Fruit fly (Drosophila melanogaster) whole organism, embryonic: Measurements from ENCODE around the gene CG3165.

ENCODE experiments used
- Abd-B ChIP-seq: fragments of 200-800 bp; sonication (Bioruptor generic); optimal IDR thresholded peaks from 2 replicates; lab custom pipeline; 2018; ENCODE audit warnings: missing biosample characterization, mild to moderate bottlenecking, missing genetic modification characterization, moderate library complexity
- B-H2 ChIP-seq: fragments of 200-800 bp; sonication (Bioruptor generic); optimal IDR thresholded peaks from 2 replicates; lab custom pipeline; 2018; ENCODE audit warnings: missing biosample characterization, mild to moderate bottlenecking, missing genetic modification characterization
- Bteb2 ChIP-seq: fragments of 200-800 bp; sonication (Bioruptor generic); optimal IDR thresholded peaks from 2 replicates; lab custom pipeline; 2016; ENCODE audit warnings: missing biosample characterization, missing genetic modification characterization
- CG14965 ChIP-seq: fragments of 200-800 bp; sonication (Bioruptor generic); optimal IDR thresholded peaks from 2 replicates; lab custom pipeline; 2016; ENCODE audit warnings: missing biosample characterization, missing genetic modification characterization, borderline replicate concordance
- CG15073 ChIP-seq: fragments of 200-800 bp; sonication (Bioruptor generic); optimal IDR thresholded peaks from 2 replicates; lab custom pipeline; 2016; ENCODE audit warnings: missing biosample characterization, missing genetic modification characterization
- CG17612 ChIP-seq: fragments of 200-800 bp; sonication (Bioruptor generic); IDR thresholded peaks from 2 replicates; pipeline ENCODE4 v1.3.6; 2022; ENCODE audit warnings: missing biosample characterization, missing genetic modification characterization
- CG2889 ChIP-seq: fragments of 200-800 bp; sonication (Bioruptor generic); IDR thresholded peaks from 3 replicates; pipeline ENCODE4 v1.3.6; 2022; ENCODE audit warnings: missing biosample characterization, missing genetic modification characterization
- CG3163 ChIP-seq: fragments of 200-800 bp; sonication (Bioruptor generic); optimal IDR thresholded peaks from 3 replicates; lab custom pipeline; 2016; ENCODE audit warnings: missing biosample characterization, missing genetic modification characterization
- CG3838 ChIP-seq: fragments of 200-800 bp; sonication (Bioruptor generic); optimal IDR thresholded peaks from 3 replicates; lab custom pipeline; 2016; ENCODE audit warnings: missing biosample characterization, missing genetic modification characterization
- CG6254 ChIP-seq: fragments of 200-800 bp; sonication (Bioruptor generic); optimal IDR thresholded peaks from 3 replicates; lab custom pipeline; 2017; ENCODE audit warnings: mild to moderate bottlenecking, missing biosample characterization, missing genetic modification reagents, missing genetic modification characterization
- CG6272 ChIP-seq: fragments of 200-800 bp; sonication (Bioruptor generic); IDR thresholded peaks from 2 replicates; pipeline ENCODE4 v1.3.6; 2022; ENCODE audit warnings: missing biosample characterization, missing genetic modification characterization
- CG7271 ChIP-seq: fragments of 200-800 bp; sonication (Bioruptor generic); optimal IDR thresholded peaks from 2 replicates; lab custom pipeline; 2018; ENCODE audit warnings: missing biosample characterization, mild to moderate bottlenecking, missing genetic modification characterization, moderate library complexity
- CG7372 ChIP-seq: fragments of 200-800 bp; sonication (Bioruptor generic); IDR thresholded peaks from 2 replicates; pipeline ENCODE4 v1.3.6; 2022; ENCODE audit warnings: missing biosample characterization, missing genetic modification characterization
- CG7987 ChIP-seq: fragments of 200-800 bp; sonication (Bioruptor generic); optimal IDR thresholded peaks from 2 replicates; lab custom pipeline; 2018; ENCODE audit warnings: missing biosample characterization, mild to moderate bottlenecking, missing genetic modification characterization, moderate library complexity
- Chrac-16 ChIP-seq: fragments of 200-800 bp; sonication (Bioruptor generic); optimal IDR thresholded peaks from 3 replicates; lab custom pipeline; 2016; ENCODE audit warnings: missing biosample characterization, missing genetic modification characterization
- CrebB ChIP-seq: fragments of 200-800 bp; sonication (Bioruptor generic); optimal IDR thresholded peaks from 3 replicates; lab custom pipeline; 2018; ENCODE audit warnings: missing biosample characterization, mild to moderate bottlenecking, missing genetic modification characterization
- Ets65A ChIP-seq: fragments of 200-800 bp; sonication (Bioruptor generic); peaks from one replicate; lab custom pipeline; 2016; ENCODE audit warnings: missing biosample characterization, missing genetic modification characterization
- Fer1 ChIP-seq: fragments of 200-800 bp; sonication (Bioruptor generic); optimal IDR thresholded peaks from 2 replicates; lab custom pipeline; 2017; ENCODE audit warnings: missing biosample characterization, mild to moderate bottlenecking, missing genetic modification characterization
- Fer2 ChIP-seq: fragments of 200-800 bp; sonication (Bioruptor generic); optimal IDR thresholded peaks from 2 replicates; lab custom pipeline; 2018; ENCODE audit warnings: missing biosample characterization, mild to moderate bottlenecking, missing genetic modification characterization, moderate library complexity
- HLH4C ChIP-seq: fragments of 200-800 bp; sonication (Bioruptor generic); IDR thresholded peaks from 3 replicates; pipeline ENCODE4 v1.3.6; 2022; ENCODE audit warnings: missing biosample characterization, missing genetic modification characterization; ENCODE audit not compliant: partially characterized antibody
- HLH54F ChIP-seq: fragments of 200-800 bp; sonication (Bioruptor generic); optimal IDR thresholded peaks from 3 replicates; lab custom pipeline; 2016; ENCODE audit warnings: missing biosample characterization, missing genetic modification characterization
- Max ChIP-seq: fragments of 200-800 bp; sonication (Bioruptor generic); optimal IDR thresholded peaks from 2 replicates; lab custom pipeline; 2016; ENCODE audit warnings: missing biosample characterization, mild to moderate bottlenecking, missing genetic modification characterization
- Optix ChIP-seq: fragments of 200-800 bp; sonication (Bioruptor generic); IDR thresholded peaks from 3 replicates; pipeline ENCODE4 v1.3.6; 2022; ENCODE audit warnings: missing biosample characterization, missing genetic modification characterization
- Ravus ChIP-seq: fragments of 200-800 bp; sonication (Bioruptor generic); IDR thresholded peaks from 2 replicates; pipeline ENCODE4 v1.3.6; 2022; ENCODE audit warnings: missing biosample characterization, missing genetic modification characterization
- Rfx ChIP-seq: fragments of 200-800 bp; sonication (Bioruptor generic); IDR thresholded peaks from 2 replicates; pipeline ENCODE4 v1.3.6; 2022; ENCODE audit warnings: missing biosample characterization, missing genetic modification characterization
- Side ChIP-seq: fragments of 200-800 bp; sonication (Bioruptor generic); optimal IDR thresholded peaks from 2 replicates; lab custom pipeline; 2016; ENCODE audit warnings: missing biosample characterization, missing genetic modification characterization
- YL-1 ChIP-seq: fragments of 200-800 bp; sonication (Bioruptor generic); optimal IDR thresholded peaks from 3 replicates; lab custom pipeline; 2017; ENCODE audit warnings: missing biosample characterization, mild to moderate bottlenecking, missing genetic modification characterization
- amos ChIP-seq: fragments of 200-800 bp; sonication (Bioruptor generic); IDR thresholded peaks from 2 replicates; pipeline ENCODE4 v1.3.6; 2022; ENCODE audit warnings: missing biosample characterization, missing genetic modification characterization; ENCODE audit not compliant: partially characterized antibody
- bowl ChIP-seq: fragments of 200-800 bp; sonication (Bioruptor generic); IDR thresholded peaks from 2 replicates; pipeline ENCODE4 v1.3.6; 2022; ENCODE audit warnings: missing biosample characterization, missing genetic modification characterization
- da ChIP-seq: fragments of 200-800 bp; sonication (Bioruptor generic); optimal IDR thresholded peaks from 2 replicates; lab custom pipeline; 2016; ENCODE audit warnings: missing biosample characterization, missing genetic modification characterization
- danr ChIP-seq: fragments of 200-800 bp; sonication (Bioruptor generic); IDR thresholded peaks from 2 replicates; pipeline ENCODE4 v1.3.6; 2022; ENCODE audit warnings: missing biosample characterization, missing genetic modification characterization
- dimm ChIP-seq: fragments of 200-800 bp; sonication (Bioruptor generic); IDR thresholded peaks from 2 replicates; pipeline ENCODE4 v1.3.6; 2022; ENCODE audit warnings: missing biosample characterization, missing genetic modification characterization
- dmrt99B ChIP-seq: fragments of 200-800 bp; sonication (Bioruptor generic); optimal IDR thresholded peaks from 2 replicates; lab custom pipeline; 2018; ENCODE audit warnings: missing biosample characterization, mild to moderate bottlenecking, missing genetic modification characterization, moderate library complexity
- exex ChIP-seq: fragments of 200-800 bp; sonication (Bioruptor generic); optimal IDR thresholded peaks from 4 replicates; lab custom pipeline; 2018; ENCODE audit warnings: missing biosample characterization, mild to moderate bottlenecking, missing genetic modification characterization, moderate library complexity
- gcm ChIP-seq: fragments of 200-800 bp; sonication (Bioruptor generic); optimal IDR thresholded peaks from 2 replicates; lab custom pipeline; 2019; ENCODE audit warnings: missing biosample characterization, mild to moderate bottlenecking, missing genetic modification characterization, moderate library complexity
- grn ChIP-seq: fragments of 200-800 bp; sonication (Bioruptor generic); optimal IDR thresholded peaks from 3 replicates; lab custom pipeline; 2017; ENCODE audit warnings: missing biosample characterization, missing genetic modification characterization
- gro ChIP-seq: fragments of 200-800 bp; sonication (Bioruptor generic); optimal IDR thresholded peaks from 2 replicates; lab custom pipeline; 2016; ENCODE audit warnings: missing biosample characterization, missing genetic modification characterization
- gsb ChIP-seq: fragments of 200-800 bp; sonication (Bioruptor generic); IDR thresholded peaks from 2 replicates; pipeline ENCODE4 v1.3.6; 2022; ENCODE audit warnings: missing biosample characterization, missing genetic modification characterization
- ham ChIP-seq: fragments of 200-800 bp; sonication (Bioruptor generic); IDR thresholded peaks from 2 replicates; pipeline ENCODE4 v1.3.6; 2022; ENCODE audit warnings: missing biosample characterization, missing genetic modification characterization
- hb ChIP-seq: fragments of 200-800 bp; sonication (Bioruptor generic); IDR thresholded peaks from 3 replicates; pipeline ENCODE4 v1.3.6; 2022; ENCODE audit warnings: missing biosample characterization, missing genetic modification characterization; ENCODE audit not compliant: partially characterized antibody
- ind ChIP-seq: fragments of 200-800 bp; sonication (Bioruptor generic); optimal IDR thresholded peaks from 3 replicates; lab custom pipeline; 2016; ENCODE audit warnings: missing biosample characterization, missing genetic modification characterization
- kah ChIP-seq: fragments of 200-800 bp; sonication (Bioruptor generic); optimal IDR thresholded peaks from 2 replicates; lab custom pipeline; 2018; ENCODE audit warnings: missing biosample characterization, mild to moderate bottlenecking, missing genetic modification characterization
- kay ChIP-seq: fragments of 200-800 bp; sonication (Bioruptor generic); optimal IDR thresholded peaks from 2 replicates; lab custom pipeline; 2016; ENCODE audit warnings: missing biosample characterization, missing genetic modification characterization
- knrl ChIP-seq: fragments of 200-800 bp; sonication (Bioruptor generic); IDR thresholded peaks from 3 replicates; pipeline ENCODE4 v1.3.6; 2022; ENCODE audit warnings: missing biosample characterization, missing genetic modification characterization; ENCODE audit not compliant: partially characterized antibody
- lmd ChIP-seq: fragments of 200-800 bp; sonication (Bioruptor generic); IDR thresholded peaks from 2 replicates; pipeline ENCODE4 v1.3.6; 2022; ENCODE audit warnings: missing biosample characterization, missing genetic modification characterization
- salm ChIP-seq: fragments of 200-800 bp; sonication (Bioruptor generic); optimal IDR thresholded peaks from 2 replicates; lab custom pipeline; 2018; ENCODE audit warnings: missing biosample characterization, mild to moderate bottlenecking, missing genetic modification characterization
- tll ChIP-seq, 2 experiments: fragments of 200-800 bp in 1 of 2; fragments of >200 bp in 1 of 2; sonication (Bioruptor generic) in 1 of 2; optimal IDR thresholded peaks; 2 replicates each; lab custom pipeline; 2017 to 2019; ENCODE audit warnings: missing biosample characterization in 2 of 2, missing genetic modification characterization in 2 of 2, mild to moderate bottlenecking in 1 of 2, moderate library complexity in 1 of 2
- unpg ChIP-seq: fragments of 200-800 bp; sonication (Bioruptor generic); optimal IDR thresholded peaks from 3 replicates; lab custom pipeline; 2018; ENCODE audit warnings: missing biosample characterization, mild to moderate bottlenecking, missing genetic modification characterization, moderate library complexity
- vvl ChIP-seq: fragments of 200-800 bp; sonication (Bioruptor generic); IDR thresholded peaks from 2 replicates; pipeline ENCODE4 v1.3.6; 2022; ENCODE audit warnings: missing biosample characterization, missing genetic modification characterization
- yki ChIP-seq: fragments of >200 bp; optimal IDR thresholded peaks from 3 replicates; lab custom pipeline; 2018
- zen2 ChIP-seq: fragments of 200-800 bp; sonication (Bioruptor generic); IDR thresholded peaks from 3 replicates; pipeline ENCODE4 v1.3.6; 2022; ENCODE audit warnings: missing biosample characterization, missing genetic modification characterization; ENCODE audit not compliant: partially characterized antibody

Gene CG3165

DNA sequence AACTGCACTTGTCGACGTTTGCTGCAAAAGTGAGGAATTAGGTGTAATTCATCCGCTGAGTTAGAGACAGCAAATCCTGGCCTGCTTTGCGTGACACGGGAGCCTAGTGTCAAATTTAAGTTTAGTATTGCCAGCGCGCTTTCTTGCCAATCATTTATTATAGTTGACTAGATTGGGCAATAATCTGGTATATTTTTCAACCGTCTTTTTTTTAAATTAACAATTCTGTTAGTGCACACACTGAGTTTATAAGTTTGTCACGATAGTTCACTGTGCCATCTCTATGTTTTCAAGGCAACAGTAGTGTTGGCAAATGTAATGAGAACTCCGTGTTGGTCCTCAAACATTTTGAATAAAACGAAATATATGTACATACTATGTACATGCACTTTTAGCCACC lies at the start of gene CG3165, which contains the start of gene CG9641 (continued):
- TF ChIP-seq kah (GFP tag; lab: Kevin White, UChicago) (peak; percentile 68), knrl (peak; percentile 97), CG7271 (peak; percentile 37), gcm (no peak), CG6272 (GFP tag; lab: Robert Waterston, UW) (peak; percentile 85), zen2 (GFP tag; lab: Robert Waterston, UW) (peak; percentile 97), CG7987 (GFP tag; lab: Kevin White, UChicago) (peak; percentile 62), CrebB (peak; percentile 63), Side (GFP tag; lab: Kevin White, UChicago) (peak; percentile 90), Rfx (GFP tag; lab: Robert Waterston, UW) (peak; percentile 84), Max (GFP tag; lab: Kevin White, UChicago) (peak; percentile 84), hb (GFP tag; lab: Robert Waterston, UW) (peak; percentile 94), yki (lab: Kevin White, UChicago) (no peak), CG7372 (GFP tag; lab: Robert Waterston, UW) (peak; percentile 67), YL-1 (peak; percentile 71), ham (GFP tag; lab: Robert Waterston, UW) (peak; percentile 20; the same call in 1 of the 2 replicates), gro (GFP tag; lab: Kevin White, UChicago) (peak; percentile 92), Fer2 (tag; lab: Kevin White, UChicago) (peak; percentile 70), CG3163 (GFP tag; lab: Kevin White, UChicago) (peak; percentile 77), salm (peak; percentile 21), Ravus (GFP tag; lab: Robert Waterston, UW) (no peak; the same call in 1 of the 2 replicates), CG17612 (GFP tag; lab: Robert Waterston, UW) (peak; percentile 69; the same call in 1 of the 2 replicates), CG14965 (no peak), Bteb2 (GFP tag; lab: Kevin White, UChicago) (peak; percentile 85), HLH4C (GFP tag; lab: Robert Waterston, UW) (peak; percentile 90), bowl (GFP tag; lab: Robert Waterston, UW) (no peak), CG15073 (GFP tag; lab: Kevin White, UChicago) (peak; percentile 43), danr (GFP tag; lab: Robert Waterston, UW) (peak; percentile 67; the same call in 1 of the 2 replicates), Fer1 (peak; percentile 82), Ets65A (GFP tag; lab: Kevin White, UChicago) (peak; percentile 98), vvl (GFP tag; lab: Robert Waterston, UW) (peak; percentile 81), HLH54F (GFP tag; lab: Kevin White, UChicago) (peak; percentile 93), tll (GFP tag; optimal IDR thresholded peaks at IDR 0.05; lab: Kevin White, UChicago) (peak in 1 of 2 experiments; percentile 29), CG3838 (peak; percentile 59), Chrac-16 (GFP tag; lab: Kevin White, UChicago) (peak; percentile 87), exex (tag; lab: Kevin White, UChicago) (no peak), dmrt99B (no peak), amos (GFP tag; lab: Robert Waterston, UW) (peak; percentile 88), CG6254 (GFP tag; lab: Kevin White, UChicago) (no peak), da (peak; percentile 63), grn (GFP tag; lab: Kevin White, UChicago) (no peak), Abd-B (peak; percentile 66), kay (peak; percentile 81), lmd (peak; percentile 81), B-H2 (GFP tag; lab: Kevin White, UChicago) (peak; percentile 91), ind (peak; percentile 90), Optix (peak; percentile 80), unpg (GFP tag; lab: Kevin White, UChicago) (peak; percentile 79), CG2889 (no peak), gsb (GFP tag; lab: Robert Waterston, UW) (peak; percentile 66; the same call in 1 of the 2 replicates), dimm (GFP tag; lab: Robert Waterston, UW) (no peak)
